Worm (Caenorhabditis elegans): ENCODE measurements around the gene B0507.7.

B0507.7 gene

DNA sequence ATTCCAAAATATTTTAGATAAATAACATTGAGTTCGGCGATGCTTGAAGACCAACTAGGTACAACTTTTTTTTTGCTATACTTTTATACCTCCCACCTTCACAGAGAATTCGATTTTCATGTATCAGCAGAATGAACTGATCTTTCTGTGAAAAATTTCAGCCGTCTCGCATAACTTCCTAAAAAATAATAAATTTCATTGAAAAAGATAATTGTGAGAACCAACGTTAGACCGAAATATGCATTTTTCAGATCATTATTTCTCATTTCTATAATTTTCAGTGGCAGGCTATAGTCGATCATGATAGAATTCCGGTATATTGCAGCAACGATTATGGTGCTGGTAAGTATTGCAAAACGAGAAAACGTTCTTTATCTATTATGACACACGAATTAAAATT, 13.1 kb upstream of the B0507.7 start, which contains the start of gene srx-115:
Gene srx-115 (plus strand): TSS at position 301 of the 400 bp plus-strand sequence.
- TF ChIP-seq sma-9 (GFP tag; optimal IDR thresholded peaks at IDR 0.05) (no peak), sma-9 (tag; optimal IDR thresholded peaks at IDR 0.05) (no peak), ZK546.5 (tag; optimal IDR thresholded peaks at IDR 0.05) (no peak), nhr-25 (tag; optimal IDR thresholded peaks at IDR 0.05) (no peak), Y55F3AM.14 (GFP tag; optimal IDR thresholded peaks at IDR 0.05) (no peak), mab-5 (tag; optimal IDR thresholded peaks at IDR 0.05) (no peak), sma-3 (GFP tag; optimal IDR thresholded peaks at IDR 0.05) (no peak), nhr-10 (tag; optimal IDR thresholded peaks at IDR 0.05) (no peak), ztf-1 (GFP tag; conservative IDR thresholded peaks at IDR 0.05) (no peak), nhr-129 (tag; optimal IDR thresholded peaks at IDR 0.05) (no peak), blmp-1 (tag; optimal IDR thresholded peaks at IDR 0.05; ENCODE audit: insufficient read depth) (no peak), ztf-11 (tag; optimal IDR thresholded peaks at IDR 0.05) (no peak), unc-62 (GFP tag; optimal IDR thresholded peaks at IDR 0.05) (no peak), fos-1 (tag; optimal IDR thresholded peaks at IDR 0.05) (no peak), nhr-21 (tag; optimal IDR thresholded peaks at IDR 0.05) (no peak), skn-1 (tag; optimal IDR thresholded peaks at IDR 0.05) (no peak), nhr-77 (tag; optimal IDR thresholded peaks at IDR 0.05) (no peak), ceh-16 (tag; optimal IDR thresholded peaks at IDR 0.05) (no peak), nhr-12 (tag; optimal IDR thresholded peaks at IDR 0.05) (no peak), lin-11 (tag; optimal IDR thresholded peaks at IDR 0.05) (no peak), mbf-1 (tag; optimal IDR thresholded peaks at IDR 0.05) (no peak)

DNA sequence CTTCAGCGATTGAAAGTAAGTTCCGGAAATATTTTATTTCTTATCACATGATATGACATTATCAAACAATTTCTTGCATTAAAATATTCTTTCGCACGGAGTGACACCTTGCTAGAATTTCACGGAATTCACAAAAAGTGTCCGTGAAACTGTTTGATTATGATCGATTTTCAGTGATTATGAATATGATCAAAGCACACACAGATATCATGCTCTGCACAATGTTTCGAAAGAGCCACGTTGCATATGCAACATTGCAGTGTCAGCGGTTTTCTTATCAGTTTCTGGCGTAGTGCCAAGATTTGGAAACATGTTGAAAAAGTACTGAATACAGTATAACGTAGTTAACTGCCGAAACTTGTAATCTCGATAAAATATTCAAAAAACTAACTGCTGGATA, 10.6 kb upstream of the B0507.7 start:
- no peak for TF ChIP-seq elt-3 (tag; optimal IDR thresholded peaks at IDR 0.05)
- TF ChIP-seq egl-27 (tag; optimal IDR thresholded peaks at IDR 0.05): no peak
- no peak for TF ChIP-seq ama-1 (optimal IDR thresholded peaks at IDR 0.05)
- TF ChIP-seq blmp-1 (tag; optimal IDR thresholded peaks at IDR 0.05; ENCODE audit: insufficient read depth): no peak
- no peak for TF ChIP-seq ztf-4 (tag; optimal IDR thresholded peaks at IDR 0.05)
- no peak for TF ChIP-seq nhr-10 (tag; optimal IDR thresholded peaks at IDR 0.05)
- TF ChIP-seq fos-1 (tag; optimal IDR thresholded peaks at IDR 0.05): peak; percentile 93
- TF ChIP-seq crh-2 (tag; optimal IDR thresholded peaks at IDR 0.05): peak; percentile 91
- TF ChIP-seq snpc-4 (tag; optimal IDR thresholded peaks at IDR 0.05): no peak
- no peak for TF ChIP-seq nhr-6 (tag; optimal IDR thresholded peaks at IDR 0.05)
- peak; percentile 40 for TF ChIP-seq gmeb-1 (tag; optimal IDR thresholded peaks at IDR 0.05)
- no peak for TF ChIP-seq nhr-237 (tag; optimal IDR thresholded peaks at IDR 0.05)
- no peak for TF ChIP-seq ceh-16 (tag; optimal IDR thresholded peaks at IDR 0.05)
- TF ChIP-seq zag-1 (tag; optimal IDR thresholded peaks at IDR 0.05): no peak
- peak; percentile 22 for TF ChIP-seq F13H6.1 (tag; optimal IDR thresholded peaks at IDR 0.05)
- no peak for TF ChIP-seq aly-2 (tag; optimal IDR thresholded peaks at IDR 0.05)
- no peak for TF ChIP-seq lin-11 (tag; optimal IDR thresholded peaks at IDR 0.05)
- TF ChIP-seq sma-9 (GFP tag; optimal IDR thresholded peaks at IDR 0.05): peak; percentile 88
- TF ChIP-seq sma-9 (tag; optimal IDR thresholded peaks at IDR 0.05): no peak
- no peak for TF ChIP-seq unc-62 (GFP tag; optimal IDR thresholded peaks at IDR 0.05)
- TF ChIP-seq dmd-4 (tag; optimal IDR thresholded peaks at IDR 0.05): no peak
- TF ChIP-seq nhr-25 (tag; optimal IDR thresholded peaks at IDR 0.05): no peak
- TF ChIP-seq unc-39 (tag; optimal IDR thresholded peaks at IDR 0.05): no peak

- TF ChIP-seq gmeb-1 (tag; optimal IDR thresholded peaks at IDR 0.05) (peak; percentile 20), F13H6.1 (tag; optimal IDR thresholded peaks at IDR 0.05) (peak; percentile 65), nhr-25 (tag; optimal IDR thresholded peaks at IDR 0.05) (no peak), crh-2 (tag; optimal IDR thresholded peaks at IDR 0.05) (peak; percentile 66), sma-3 (GFP tag; optimal IDR thresholded peaks at IDR 0.05) (peak; percentile 43), Y55F3AM.14 (GFP tag; optimal IDR thresholded peaks at IDR 0.05) (no peak), lsy-2 (tag; optimal IDR thresholded peaks at IDR 0.05) (no peak), egl-27 (tag; optimal IDR thresholded peaks at IDR 0.05) (peak; percentile 48), fos-1 (tag; optimal IDR thresholded peaks at IDR 0.05) (peak; percentile 98), skn-1 (tag; optimal IDR thresholded peaks at IDR 0.05) (peak; percentile 50), sma-9 (GFP tag; optimal IDR thresholded peaks at IDR 0.05) (peak; percentile 91), sma-9 (tag; optimal IDR thresholded peaks at IDR 0.05) (no peak)
Observed at ce11 chrV:8768481-8768959, 10.0 kb upstream of the B0507.7 start, which contains the start of gene B0507.3. Gene B0507.3 (plus strand): TSS chrV:8768909.

DNA sequence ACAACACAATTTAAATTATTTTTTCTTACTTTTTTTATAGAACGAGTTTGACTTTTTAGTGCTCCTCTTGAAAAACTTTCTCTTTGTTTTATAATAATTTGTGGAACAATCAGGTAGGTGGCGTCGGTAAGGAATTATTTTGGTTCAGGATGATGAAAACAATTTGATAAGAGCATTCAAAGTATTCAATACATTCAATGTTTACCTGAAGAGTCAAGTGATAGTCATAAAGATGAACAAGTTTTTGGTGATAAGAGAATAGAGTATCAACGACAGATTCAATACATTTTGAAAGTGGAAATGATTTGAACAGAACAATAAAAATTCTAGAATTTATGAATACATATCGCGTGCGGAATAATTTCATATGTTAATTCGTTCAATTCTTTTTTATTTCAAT, 9.0 kb upstream of the B0507.7 start:
- TF ChIP-seq fos-1 (tag; optimal IDR thresholded peaks at IDR 0.05): peak; percentile 63
- TF ChIP-seq sma-9 (GFP tag; optimal IDR thresholded peaks at IDR 0.05): peak; percentile 34
- no peak for TF ChIP-seq sma-9 (tag; optimal IDR thresholded peaks at IDR 0.05)
- no peak for TF ChIP-seq elt-1 (tag; optimal IDR thresholded peaks at IDR 0.05)
- TF ChIP-seq nhr-77 (tag; optimal IDR thresholded peaks at IDR 0.05): no peak
- no peak for TF ChIP-seq mdl-1 (tag; optimal IDR thresholded peaks at IDR 0.05)
- peak; percentile 32 for TF ChIP-seq crh-2 (tag; optimal IDR thresholded peaks at IDR 0.05)

Data from whole organism, L2 larva.